Worm (Caenorhabditis elegans): ENCODE results near the gene mogs-1.
A peak's percentile ranks its signal among the peaks of the same experiment; 100 is the strongest.

Gene mogs-1

DNA sequence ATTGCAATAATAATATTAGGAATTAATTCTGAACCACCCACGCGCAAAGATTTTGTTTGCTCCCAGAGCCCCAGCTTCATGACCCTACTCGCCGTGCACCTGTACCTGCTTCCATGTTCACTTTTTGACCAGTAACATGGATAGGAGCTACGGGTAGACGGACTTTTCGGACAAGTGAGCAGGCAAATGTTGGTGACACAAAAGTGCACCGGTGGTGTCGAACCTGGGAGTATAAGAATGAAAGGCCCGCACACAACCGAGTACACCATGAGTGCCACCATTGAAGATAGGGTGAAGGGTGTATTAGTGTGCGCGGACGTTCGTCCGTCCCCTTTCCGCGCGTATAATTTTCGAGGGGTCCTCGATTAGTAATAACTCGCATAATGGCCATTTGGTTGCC is 4.2 kb upstream of the mogs-1 start (continued):
- TF ChIP-seq dox-1 (GFP tag; IDR thresholded peaks at IDR 0.05) = peak; percentile 93
- TF ChIP-seq ZK185.1 (tag; optimal IDR thresholded peaks at IDR 0.05; ENCODE audit: poor library complexity, severe bottlenecking) = peak; percentile 88
- TF ChIP-seq B0336.3 (GFP tag; IDR thresholded peaks at IDR 0.05) = peak; percentile 90
- peak; percentile 79 for TF ChIP-seq rcor-1 (GFP tag; IDR thresholded peaks at IDR 0.05)
- no peak; the same call in 1 of the 2 replicates for TF ChIP-seq zfh-2 (GFP tag; conservative IDR thresholded peaks at IDR 0.05)
- TF ChIP-seq F33H1.4 (GFP tag; IDR thresholded peaks at IDR 0.05) = peak; percentile 60
- no peak for TF ChIP-seq lin-35 (GFP tag; optimal IDR thresholded peaks at IDR 0.05)
- TF ChIP-seq madf-3 (GFP tag; IDR thresholded peaks at IDR 0.05) = peak; percentile 87
- TF ChIP-seq unc-62 (GFP tag; optimal IDR thresholded peaks at IDR 0.05) = no peak
- peak; percentile 75; the same call in 1 of the 2 replicates for TF ChIP-seq aptf-2 (GFP tag; conservative IDR thresholded peaks at IDR 0.05)
- TF ChIP-seq hlh-26 (GFP tag; conservative IDR thresholded peaks at IDR 0.05) = peak; percentile 75; the same call in 1 of the 2 replicates
- peak; percentile 96 for TF ChIP-seq D2030.7 (GFP tag; IDR thresholded peaks at IDR 0.05)
- TF ChIP-seq hlh-12 (tag; optimal IDR thresholded peaks at IDR 0.05) = peak; percentile 81
- TF ChIP-seq chd-7 (tag; optimal IDR thresholded peaks at IDR 0.05) = peak; percentile 96
- peak; percentile 80 for TF ChIP-seq rpc-1 (optimal IDR thresholded peaks at IDR 0.05)
- peak; percentile 99 for TF ChIP-seq rpc-1 (tag; optimal IDR thresholded peaks at IDR 0.05)
- peak; percentile 87 for TF ChIP-seq nfyb-1 (GFP tag; IDR thresholded peaks at IDR 0.05)
- TF ChIP-seq Y95B8A.8 (GFP tag; IDR thresholded peaks at IDR 0.05) = no peak; the same call in 1 of the 2 replicates
- peak; percentile 53 for TF ChIP-seq egrh-3 (GFP tag; IDR thresholded peaks at IDR 0.05)
- peak; percentile 99 for TF ChIP-seq lin-26 (GFP tag; IDR thresholded peaks at IDR 0.05)
- TF ChIP-seq madf-10 (tag; optimal IDR thresholded peaks at IDR 0.05) = peak; percentile 73
- TF ChIP-seq Y67H2A.10 (GFP tag; conservative IDR thresholded peaks at IDR 0.05) = no peak
- TF ChIP-seq fkh-3 (tag; optimal IDR thresholded peaks at IDR 0.05) = peak; percentile 96
- peak; percentile 71 for TF ChIP-seq mcd-1 (GFP tag; IDR thresholded peaks at IDR 0.05)
- TF ChIP-seq B0019.2 (GFP tag; conservative IDR thresholded peaks at IDR 0.05) = peak; percentile 68
- peak; percentile 13 for TF ChIP-seq F22D6.2 (tag; optimal IDR thresholded peaks at IDR 0.05)
- TF ChIP-seq lin-40 (tag; optimal IDR thresholded peaks at IDR 0.05) = no peak
- TF ChIP-seq pha-4 (tag; optimal IDR thresholded peaks at IDR 0.05) = no peak
- TF ChIP-seq hmg-20 (GFP tag; IDR thresholded peaks at IDR 0.05) = peak; percentile 73
- TF ChIP-seq Y79H2A.3 (GFP tag; conservative IDR thresholded peaks at IDR 0.05) = peak; percentile 79; the same call in 1 of the 2 replicates
- TF ChIP-seq aptf-3 (GFP tag; IDR thresholded peaks at IDR 0.05) = peak; percentile 85; the same call in 1 of the 2 replicates
- peak; percentile 93 for TF ChIP-seq ceh-79 (tag; optimal IDR thresholded peaks at IDR 0.05)
- TF ChIP-seq repo-1 (tag; optimal IDR thresholded peaks at IDR 0.05) = peak; percentile 85
- peak; percentile 96; the same call in 1 of the 2 replicates for TF ChIP-seq ceh-58 (GFP tag; IDR thresholded peaks at IDR 0.05)
- TF ChIP-seq attf-6 (GFP tag; IDR thresholded peaks at IDR 0.05) = peak; percentile 77
- TF ChIP-seq lag-1 (GFP tag; IDR thresholded peaks at IDR 0.05) = no peak
- TF ChIP-seq F23B12.7 (tag; optimal IDR thresholded peaks at IDR 0.05; ENCODE audit: insufficient read depth) = peak; percentile 49
- peak; percentile 77 for TF ChIP-seq atf-7 (tag; optimal IDR thresholded peaks at IDR 0.05)
- peak; percentile 92 for TF ChIP-seq mes-4 (tag; optimal IDR thresholded peaks at IDR 0.05)
- TF ChIP-seq K11D2.4 (GFP tag; IDR thresholded peaks at IDR 0.05) = 0 out of 2 replicates have a peak, but pooled peaks have one; percentile 51
- TF ChIP-seq hrde-1 (tag; optimal IDR thresholded peaks at IDR 0.05; ENCODE audit: borderline replicate concordance) = peak; percentile 95
- peak; percentile 92; the same call in 1 of the 2 replicates for TF ChIP-seq ceh-40 (GFP tag; IDR thresholded peaks at IDR 0.05)
- TF ChIP-seq efl-1 (GFP tag; optimal IDR thresholded peaks at IDR 0.05) = peak; percentile 18
- TF ChIP-seq gei-17 (GFP tag; optimal IDR thresholded peaks at IDR 0.05) = peak; percentile 29
- TF ChIP-seq snpc-3.4 (tag; optimal IDR thresholded peaks at IDR 0.05) = peak; percentile 86
- 0 out of 2 replicates have a peak, but pooled peaks have one; percentile 77 for TF ChIP-seq egl-18 (GFP tag; IDR thresholded peaks at IDR 0.05)
- TF ChIP-seq pbrm-1 (GFP tag; IDR thresholded peaks at IDR 0.05) = peak; percentile 89
- TF ChIP-seq bed-2 (GFP tag; IDR thresholded peaks at IDR 0.05) = peak; percentile 72; the same call in 1 of the 2 replicates
- TF ChIP-seq nhr-120 (GFP tag; IDR thresholded peaks at IDR 0.05) = no peak

Data from whole organism, young adult.